Worm (Caenorhabditis elegans): Measurements from ENCODE around the gene let-70.

DNA sequence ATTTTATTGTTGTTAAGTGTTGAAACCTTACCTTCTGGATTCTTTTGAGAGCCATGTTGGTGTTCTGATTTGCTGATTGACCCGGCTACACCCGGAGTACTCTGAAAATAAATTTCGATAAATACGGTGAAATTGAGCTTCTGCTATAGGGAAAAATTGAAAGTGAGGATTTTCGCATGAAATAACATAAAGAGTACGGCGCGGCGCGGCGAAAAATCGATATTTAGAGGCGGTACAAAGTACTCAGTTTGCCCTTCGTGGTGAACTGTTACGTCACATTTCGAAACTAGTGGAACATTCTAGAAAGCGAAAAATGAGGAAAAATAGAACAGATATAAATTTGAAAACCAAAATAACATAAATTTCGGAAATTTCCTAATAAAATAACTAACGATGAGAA, at the start of gene let-70:
- TF ChIP-seq flt-1 (GFP tag; IDR thresholded peaks at IDR 0.05) (no peak), F13C5.2 (tag; optimal IDR thresholded peaks at IDR 0.05) (no peak), ama-1 (optimal IDR thresholded peaks at IDR 0.05) (no peak)
